Worm (Caenorhabditis elegans) whole organism, young adult: ENCODE data around the gene Y57G7A.6.

Experiments used
- ceh-27 ChIP-seq: fragments of 200-800 bp; sonication (Bioruptor generic); optimal IDR thresholded peaks from 2 replicates; lab custom pipeline; 2018; ENCODE audit warnings: mild to moderate bottlenecking, missing genetic modification characterization, moderate library complexity, missing compliant biosample characterization
- mcd-1 ChIP-seq: fragments of 200-800 bp; sonication (Bioruptor generic); IDR thresholded peaks from 2 replicates; pipeline ENCODE4 v1.3.6; 2022; ENCODE audit warnings: missing genetic modification reagents, missing genetic modification characterization, missing compliant biosample characterization
- tbx-9 ChIP-seq: sonication (generic microtip); optimal IDR thresholded peaks from 2 replicates; lab custom pipeline; 2016; ENCODE audit warnings: borderline replicate concordance, missing genetic modification characterization, inconsistent platforms, missing compliant biosample characterization
- ztf-3 ChIP-seq: fragments of 200-800 bp; sonication (Bioruptor generic); optimal IDR thresholded peaks from 2 replicates; lab custom pipeline; 2018; ENCODE audit warnings: mild to moderate bottlenecking, missing genetic modification characterization, missing compliant biosample characterization

DNA sequence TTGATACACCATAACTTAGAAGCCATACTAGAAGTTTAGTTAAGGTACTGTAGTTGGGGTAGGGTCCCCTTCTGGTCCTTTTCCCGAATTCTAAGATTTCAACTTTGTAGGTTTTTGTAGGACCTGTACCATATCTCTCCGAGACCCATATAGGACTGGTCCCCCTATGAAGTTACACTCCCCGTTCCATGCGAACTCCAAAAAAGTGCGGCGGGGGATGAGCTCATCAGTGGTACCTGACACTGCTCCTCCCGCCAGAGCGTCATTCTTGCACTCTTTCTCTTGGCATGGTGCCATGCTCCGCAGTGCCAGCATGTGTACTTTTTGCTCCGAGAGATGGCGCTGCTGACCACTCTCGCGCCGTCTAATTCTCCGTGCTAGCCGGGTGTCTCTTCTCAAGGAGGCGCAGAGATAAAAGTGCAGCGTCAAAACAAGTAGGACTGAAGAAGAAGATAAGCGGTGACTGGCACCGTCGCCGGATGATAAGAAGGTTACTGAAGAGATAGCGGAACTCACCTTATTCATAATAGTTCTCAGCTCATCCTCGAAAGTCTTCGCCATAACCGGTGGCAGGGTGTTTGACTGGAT lies 45.9 kb downstream of the Y57G7A.6 start:
- no peak for TF ChIP-seq mcd-1 (GFP tag; lab: Robert Waterston, UW)
- no peak for TF ChIP-seq tbx-9
- TF ChIP-seq ceh-27 = no peak
- no peak for TF ChIP-seq ztf-3 (GFP tag; lab: Kevin White, UChicago)
